Worm (Caenorhabditis elegans): Measurements from ENCODE around the gene str-61.
A peak's percentile ranks its signal among the peaks of the same experiment; 100 is the strongest.

DNA sequence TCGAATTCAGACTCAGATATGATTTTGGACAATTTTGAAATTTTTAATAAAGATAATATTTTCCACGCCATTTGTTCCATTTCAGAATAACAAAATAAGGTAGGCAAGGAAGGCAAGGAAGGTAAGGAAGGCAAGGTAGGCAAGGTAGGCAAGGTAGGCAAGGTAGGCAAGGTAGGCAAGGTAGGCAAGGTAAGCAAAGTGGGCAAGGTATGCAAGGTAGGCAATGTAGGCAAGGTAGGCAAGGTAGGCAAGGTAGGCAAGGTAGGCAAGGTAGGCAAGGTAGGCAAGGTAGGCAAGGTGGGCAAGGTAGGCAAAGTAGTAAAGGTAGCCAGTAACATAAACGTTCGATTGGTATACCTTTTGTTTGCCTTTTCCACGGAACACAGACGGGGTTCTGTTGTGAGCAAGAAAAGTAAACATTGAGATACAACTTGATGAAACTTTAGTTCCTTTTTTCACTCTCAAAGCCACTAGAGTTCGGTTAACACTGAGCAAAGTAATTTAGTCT is 28.7 kb upstream of the str-61 start, which contains the start of gene Y70C5C.1:
- TF ChIP-seq tab-1 (GFP tag; IDR thresholded peaks at IDR 0.05) (no peak), T22C8.4 (GFP tag; IDR thresholded peaks at IDR 0.05) (no peak), med-1 (GFP tag; optimal IDR thresholded peaks at IDR 0.05; ENCODE audit: insufficient read depth) (no peak), ztf-29 (GFP tag; IDR thresholded peaks at IDR 0.05) (no peak), flt-1 (GFP tag; IDR thresholded peaks at IDR 0.05) (peak; percentile 73; the same call in 1 of the 2 replicates), klf-2 (GFP tag; conservative IDR thresholded peaks at IDR 0.05) (no peak)
